Worm (Caenorhabditis elegans): Measurements from ENCODE around the gene Y9C2UA.1.

Gene Y9C2UA.1

DNA sequence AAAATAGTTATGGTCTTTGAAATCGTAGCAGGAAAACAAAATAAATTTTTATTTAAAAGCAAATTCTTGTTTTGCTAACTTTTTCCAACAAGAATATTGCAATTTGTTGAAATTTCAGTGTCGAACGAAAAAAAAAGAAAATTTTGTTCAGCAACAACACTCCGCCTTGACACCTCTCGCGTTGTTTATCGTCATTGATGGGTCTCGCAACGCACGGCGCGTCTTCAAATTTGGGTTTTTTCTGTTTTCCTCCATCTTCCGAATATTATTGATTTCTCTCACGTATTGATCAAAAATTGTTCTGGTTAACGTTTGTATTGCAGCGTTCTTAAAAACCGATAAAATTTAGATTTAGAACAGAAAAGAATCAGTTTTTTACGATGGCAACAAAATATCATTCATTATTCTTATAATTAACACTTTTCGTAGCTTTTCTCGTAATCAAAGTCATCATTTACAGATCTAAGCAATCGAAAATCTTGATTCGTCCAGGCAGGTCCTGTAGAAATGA lies 30.1 kb downstream of the Y9C2UA.1 start, which contains the start of gene dpl-1 (continued):
- no peak for TF ChIP-seq unc-62 (GFP tag; optimal IDR thresholded peaks at IDR 0.05)
- no peak for TF ChIP-seq ama-1 (optimal IDR thresholded peaks at IDR 0.05)
- no peak for TF ChIP-seq ztf-1 (GFP tag; conservative IDR thresholded peaks at IDR 0.05)
- TF ChIP-seq ztf-11 (tag; optimal IDR thresholded peaks at IDR 0.05): no peak
- no peak for TF ChIP-seq nhr-77 (tag; optimal IDR thresholded peaks at IDR 0.05)
- peak; percentile 35 for TF ChIP-seq nhr-129 (tag; optimal IDR thresholded peaks at IDR 0.05)
- TF ChIP-seq lin-39 (tag; optimal IDR thresholded peaks at IDR 0.05): no peak
- no peak for TF ChIP-seq Y55F3AM.14 (GFP tag; optimal IDR thresholded peaks at IDR 0.05)
- TF ChIP-seq R02D3.7 (tag; optimal IDR thresholded peaks at IDR 0.05): no peak
- no peak for TF ChIP-seq sma-3 (GFP tag; optimal IDR thresholded peaks at IDR 0.05)
- TF ChIP-seq unc-55 (GFP tag; optimal IDR thresholded peaks at IDR 0.05): no peak

ce11 chrII:9170048-9170447 lies 30.6 kb downstream of the Y9C2UA.1 start:
- TF ChIP-seq snpc-4 (tag; optimal IDR thresholded peaks at IDR 0.05): no peak
- peak; percentile 88 for TF ChIP-seq nhr-25 (tag; optimal IDR thresholded peaks at IDR 0.05)
- no peak for TF ChIP-seq R02D3.7 (tag; optimal IDR thresholded peaks at IDR 0.05)

ce11 chrII:9170851-9171250 lies 31.4 kb downstream of the Y9C2UA.1 start:
- TF ChIP-seq mab-5 (tag; optimal IDR thresholded peaks at IDR 0.05): no peak
- no peak for TF ChIP-seq gmeb-1 (tag; optimal IDR thresholded peaks at IDR 0.05)
- TF ChIP-seq sma-9 (GFP tag; optimal IDR thresholded peaks at IDR 0.05): no peak
- TF ChIP-seq sma-9 (tag; optimal IDR thresholded peaks at IDR 0.05): no peak
- no peak for TF ChIP-seq egl-27 (tag; optimal IDR thresholded peaks at IDR 0.05)
- no peak for TF ChIP-seq ZK546.5 (tag; optimal IDR thresholded peaks at IDR 0.05)
- TF ChIP-seq ztf-11 (tag; optimal IDR thresholded peaks at IDR 0.05): no peak
- no peak for TF ChIP-seq C34F6.9 (tag; optimal IDR thresholded peaks at IDR 0.05)
- no peak for TF ChIP-seq sem-4 (tag; optimal IDR thresholded peaks at IDR 0.05)
- no peak for TF ChIP-seq blmp-1 (tag; optimal IDR thresholded peaks at IDR 0.05; ENCODE audit: insufficient read depth)
- no peak for TF ChIP-seq ama-1 (optimal IDR thresholded peaks at IDR 0.05)
- no peak for TF ChIP-seq nhr-129 (tag; optimal IDR thresholded peaks at IDR 0.05)
- no peak for TF ChIP-seq nhr-11 (tag; optimal IDR thresholded peaks at IDR 0.05)
- no peak for TF ChIP-seq lin-11 (tag; optimal IDR thresholded peaks at IDR 0.05)

DNA sequence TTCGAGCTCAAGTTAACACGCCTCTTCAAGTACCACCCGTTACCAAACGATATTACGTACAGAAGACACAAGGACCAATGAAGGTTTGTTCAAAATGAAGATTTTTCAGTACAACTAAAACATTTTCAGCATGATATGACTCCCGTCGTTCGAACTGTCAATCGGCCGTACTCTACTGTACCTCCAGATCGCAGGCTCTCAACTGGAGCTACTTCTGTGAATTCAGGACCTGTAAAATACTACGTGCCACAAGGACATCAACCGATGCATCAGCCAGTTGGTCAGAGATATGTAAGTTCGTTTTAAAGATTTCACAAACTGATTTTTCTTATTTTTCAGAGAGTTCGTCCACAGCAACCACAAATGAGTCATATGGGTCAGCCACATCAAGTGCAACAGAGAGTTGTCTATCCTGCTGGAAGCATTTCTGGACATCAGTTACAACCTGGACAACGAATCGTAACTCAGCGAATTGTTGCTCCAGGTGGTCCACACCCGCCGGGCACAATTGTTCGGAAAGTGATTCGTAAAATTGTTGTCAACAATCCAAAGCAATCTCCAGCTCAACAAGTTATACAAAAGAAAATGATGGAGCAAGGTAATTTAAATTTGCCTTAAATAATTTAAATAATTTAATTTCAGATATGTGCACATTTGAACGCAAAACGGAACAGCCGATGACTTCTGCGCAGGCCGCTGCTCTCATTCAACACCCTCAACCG lies 32.2 kb downstream of the Y9C2UA.1 start:
- TF ChIP-seq nhr-77 (tag; optimal IDR thresholded peaks at IDR 0.05) (no peak), ZK546.5 (tag; optimal IDR thresholded peaks at IDR 0.05) (no peak), R02D3.7 (tag; optimal IDR thresholded peaks at IDR 0.05) (no peak), nhr-237 (tag; optimal IDR thresholded peaks at IDR 0.05) (no peak), sem-4 (tag; optimal IDR thresholded peaks at IDR 0.05) (no peak), unc-62 (GFP tag; optimal IDR thresholded peaks at IDR 0.05) (no peak), gmeb-1 (tag; optimal IDR thresholded peaks at IDR 0.05) (no peak), zag-1 (tag; optimal IDR thresholded peaks at IDR 0.05) (no peak), C34F6.9 (tag; optimal IDR thresholded peaks at IDR 0.05) (no peak), mab-5 (tag; optimal IDR thresholded peaks at IDR 0.05) (no peak), ztf-11 (tag; optimal IDR thresholded peaks at IDR 0.05) (no peak), elt-3 (tag; optimal IDR thresholded peaks at IDR 0.05) (no peak), nhr-10 (tag; optimal IDR thresholded peaks at IDR 0.05) (no peak), snpc-4 (tag; optimal IDR thresholded peaks at IDR 0.05) (no peak), nhr-21 (tag; optimal IDR thresholded peaks at IDR 0.05) (no peak), sma-9 (GFP tag; optimal IDR thresholded peaks at IDR 0.05) (no peak), sma-9 (tag; optimal IDR thresholded peaks at IDR 0.05) (no peak), nhr-25 (tag; optimal IDR thresholded peaks at IDR 0.05) (no peak), lin-39 (tag; optimal IDR thresholded peaks at IDR 0.05) (no peak), aly-2 (tag; optimal IDR thresholded peaks at IDR 0.05) (no peak)

ce11 chrII:9172849-9173248 lies 33.4 kb downstream of the Y9C2UA.1 start, which contains the start of gene T23G7.2:
Gene T23G7.2 (minus strand): TSS chrII:9172949.
- TF ChIP-seq alr-1 (tag; optimal IDR thresholded peaks at IDR 0.05) (no peak), zag-1 (tag; optimal IDR thresholded peaks at IDR 0.05) (no peak), nhr-23 (tag; optimal IDR thresholded peaks at IDR 0.05) (no peak), nhr-12 (tag; optimal IDR thresholded peaks at IDR 0.05) (no peak), sem-4 (tag; optimal IDR thresholded peaks at IDR 0.05) (no peak), ztf-11 (tag; optimal IDR thresholded peaks at IDR 0.05) (no peak), fos-1 (tag; optimal IDR thresholded peaks at IDR 0.05) (no peak), ceh-82 (tag; optimal IDR thresholded peaks at IDR 0.05) (no peak), egl-27 (tag; optimal IDR thresholded peaks at IDR 0.05) (no peak), mbf-1 (tag; optimal IDR thresholded peaks at IDR 0.05) (no peak), lin-13 (GFP tag; optimal IDR thresholded peaks at IDR 0.05) (no peak), mab-5 (tag; optimal IDR thresholded peaks at IDR 0.05) (no peak), ceh-16 (tag; optimal IDR thresholded peaks at IDR 0.05) (no peak), R02D3.7 (tag; optimal IDR thresholded peaks at IDR 0.05) (no peak), sma-3 (GFP tag; optimal IDR thresholded peaks at IDR 0.05) (no peak), crh-2 (tag; optimal IDR thresholded peaks at IDR 0.05) (no peak), skn-1 (tag; optimal IDR thresholded peaks at IDR 0.05) (no peak), peb-1 (tag; optimal IDR thresholded peaks at IDR 0.05) (no peak), dmd-4 (tag; optimal IDR thresholded peaks at IDR 0.05) (no peak), sma-9 (GFP tag; optimal IDR thresholded peaks at IDR 0.05) (no peak), sma-9 (tag; optimal IDR thresholded peaks at IDR 0.05) (no peak)

Measured in whole organism, L2 larva.